Fruit fly (Drosophila melanogaster) whole organism, embryonic: ENCODE measurements around the gene Ant2.

Experiments
- Awh ChIP-seq: fragments of 200-800 bp; sonication (Bioruptor generic); IDR thresholded peaks from 2 replicates; pipeline ENCODE4, ENCODE4 v1.3.6; 2022; ENCODE audit warnings: missing biosample characterization, missing genetic modification characterization
- CG10147 ChIP-seq: fragments of 200-800 bp; sonication (Bioruptor generic); optimal IDR thresholded peaks from 2 replicates; lab custom pipeline; 2019; ENCODE audit warnings: missing biosample characterization, mild to moderate bottlenecking, missing genetic modification characterization, moderate library complexity
- CG10431 ChIP-seq: fragments of 200-800 bp; sonication (Bioruptor generic); optimal IDR thresholded peaks from 3 replicates; lab custom pipeline; 2018; ENCODE audit warnings: missing biosample characterization, mild to moderate bottlenecking, missing genetic modification characterization
- CG10565 ChIP-seq: fragments of 200-800 bp; sonication (Bioruptor generic); optimal IDR thresholded peaks from 3 replicates; lab custom pipeline; 2016; ENCODE audit warnings: missing biosample characterization, mild to moderate bottlenecking, missing genetic modification characterization
- CG11696 ChIP-seq: fragments of 200-800 bp; sonication (Bioruptor generic); IDR thresholded peaks from 2 replicates; pipeline ENCODE4 v1.3.6; 2022; ENCODE audit warnings: missing biosample characterization, missing genetic modification characterization
- CG12219 ChIP-seq: fragments of 200-800 bp; sonication (Bioruptor generic); optimal IDR thresholded peaks from 3 replicates; lab custom pipeline; 2018; ENCODE audit warnings: missing biosample characterization, mild to moderate bottlenecking, missing genetic modification characterization
- CG12942 ChIP-seq: fragments of 200-800 bp; sonication (Bioruptor generic); optimal IDR thresholded peaks from 3 replicates; lab custom pipeline; 2016; ENCODE audit warnings: missing biosample characterization, missing genetic modification characterization
- CG14441 ChIP-seq: fragments of 200-800 bp; sonication (Bioruptor generic); IDR thresholded peaks from 2 replicates; pipeline ENCODE4 v1.3.6; 2022; ENCODE audit warnings: missing biosample characterization, missing genetic modification characterization
- CG15073 ChIP-seq: fragments of 200-800 bp; sonication (Bioruptor generic); optimal IDR thresholded peaks from 2 replicates; lab custom pipeline; 2016; ENCODE audit warnings: missing biosample characterization, missing genetic modification characterization
- CG17802 ChIP-seq: fragments of 200-800 bp; sonication (Bioruptor generic); optimal IDR thresholded peaks from 2 replicates; lab custom pipeline; 2018; ENCODE audit warnings: missing biosample characterization, mild to moderate bottlenecking, missing genetic modification characterization, moderate library complexity
- CG31224 ChIP-seq: fragments of 200-800 bp; sonication (Bioruptor generic); IDR thresholded peaks from 2 replicates; pipeline ENCODE4 v1.3.6; 2022; ENCODE audit warnings: missing biosample characterization, missing genetic modification characterization
- CG31365 ChIP-seq: fragments of 200-800 bp; sonication (Bioruptor generic); optimal IDR thresholded peaks from 2 replicates; lab custom pipeline; 2018; ENCODE audit warnings: missing biosample characterization, mild to moderate bottlenecking, missing genetic modification characterization
- CG3281 ChIP-seq: fragments of 200-800 bp; sonication (Bioruptor generic); optimal IDR thresholded peaks from 3 replicates; lab custom pipeline; 2017; ENCODE audit warnings: missing biosample characterization, mild to moderate bottlenecking, missing genetic modification characterization
- CG4404 ChIP-seq: fragments of 200-800 bp; sonication (Bioruptor generic); IDR thresholded peaks from 2 replicates; pipeline ENCODE4 v1.3.6; 2022; ENCODE audit warnings: missing biosample characterization, missing genetic modification characterization
- CG5180 ChIP-seq: fragments of 200-800 bp; sonication (Bioruptor generic); optimal IDR thresholded peaks from 3 replicates; lab custom pipeline; 2017; ENCODE audit warnings: missing biosample characterization, missing genetic modification characterization, mild to moderate bottlenecking, moderate library complexity, missing genetic modification reagents
- CG6854 ChIP-seq: fragments of 200-800 bp; sonication (Bioruptor generic); optimal IDR thresholded peaks from 3 replicates; lab custom pipeline; 2017; ENCODE audit warnings: missing biosample characterization, mild to moderate bottlenecking, missing genetic modification characterization
- CG8359 ChIP-seq: fragments of 200-800 bp; sonication (Bioruptor generic); optimal IDR thresholded peaks from 2 replicates; lab custom pipeline; 2017; ENCODE audit warnings: missing biosample characterization, mild to moderate bottlenecking, missing genetic modification characterization, borderline replicate concordance
- CG9215 ChIP-seq: fragments of 200-800 bp; sonication (Bioruptor generic); IDR thresholded peaks from 2 replicates; pipeline ENCODE4 v1.3.6; 2022; ENCODE audit warnings: missing biosample characterization, missing genetic modification characterization
- CG9876 ChIP-seq: fragments of 200-800 bp; sonication (Bioruptor generic); optimal IDR thresholded peaks from 2 replicates; lab custom pipeline; 2016; ENCODE audit warnings: missing biosample characterization, missing genetic modification characterization
- Hand ChIP-seq: fragments of 200-800 bp; sonication (Bioruptor generic); optimal IDR thresholded peaks from 2 replicates; lab custom pipeline; 2017; ENCODE audit warnings: mild to moderate bottlenecking, missing biosample characterization, missing genetic modification reagents, missing genetic modification characterization
- Hmr ChIP-seq: fragments of 200-800 bp; sonication (Bioruptor generic); optimal IDR thresholded peaks from 3 replicates; lab custom pipeline; 2017; ENCODE audit warnings: mild to moderate bottlenecking, missing biosample characterization, missing genetic modification reagents, missing genetic modification characterization
- Hr3 ChIP-seq: fragments of 200-800 bp; sonication (Bioruptor generic); optimal IDR thresholded peaks from 3 replicates; lab custom pipeline; 2016; ENCODE audit warnings: missing biosample characterization, missing genetic modification characterization
- Lpt ChIP-seq: fragments of >200 bp; optimal IDR thresholded peaks from 2 replicates; lab custom pipeline; 2018; ENCODE audit warnings: missing biosample characterization, missing genetic modification characterization
- Myb ChIP-seq: fragments of 200-800 bp; sonication (Bioruptor generic); optimal IDR thresholded peaks from 2 replicates; lab custom pipeline; 2016; ENCODE audit warnings: missing biosample characterization, missing genetic modification characterization
- NFAT ChIP-seq: fragments of 200-800 bp; sonication (Bioruptor generic); IDR thresholded peaks from 2 replicates; pipeline ENCODE4 v1.3.6; 2022; ENCODE audit warnings: missing biosample characterization, missing genetic modification characterization
- Neu2 ChIP-seq: fragments of 200-800 bp; sonication (Bioruptor generic); optimal IDR thresholded peaks from 3 replicates; lab custom pipeline; 2016; ENCODE audit warnings: missing biosample characterization, missing genetic modification characterization, borderline replicate concordance
- Rfx ChIP-seq: fragments of 200-800 bp; sonication (Bioruptor generic); IDR thresholded peaks from 2 replicates; pipeline ENCODE4 v1.3.6; 2022; ENCODE audit warnings: missing biosample characterization, missing genetic modification characterization
- Usf ChIP-seq: fragments of 200-800 bp; sonication (Bioruptor generic); optimal IDR thresholded peaks from 2 replicates; lab custom pipeline; 2017; ENCODE audit warnings: missing genotype, missing biosample characterization, missing genetic modification characterization
- abd-A ChIP-seq: fragments of 200-800 bp; sonication (Bioruptor generic); optimal IDR thresholded peaks from 3 replicates; lab custom pipeline; 2019; ENCODE audit warnings: missing biosample characterization, mild to moderate bottlenecking, missing genetic modification characterization, moderate library complexity
- amos ChIP-seq: fragments of 200-800 bp; sonication (Bioruptor generic); IDR thresholded peaks from 2 replicates; pipeline ENCODE4 v1.3.6; 2022; ENCODE audit warnings: missing biosample characterization, missing genetic modification characterization; ENCODE audit not compliant: partially characterized antibody
- ap ChIP-seq: fragments of 200-800 bp; sonication (Bioruptor generic); IDR thresholded peaks from 2 replicates; pipeline ENCODE4 v1.3.6; 2022; ENCODE audit warnings: missing biosample characterization, missing genetic modification characterization
- ash1 ChIP-seq: fragments of 200-800 bp; sonication (Bioruptor generic); optimal IDR thresholded peaks from 2 replicates; lab custom pipeline; 2018; ENCODE audit warnings: missing biosample characterization, mild to moderate bottlenecking, missing genetic modification characterization
- br ChIP-seq: fragments of >200 bp; optimal IDR thresholded peaks from 2 replicates; lab custom pipeline; 2017
- chn ChIP-seq: fragments of 200-800 bp; sonication (Bioruptor generic); optimal IDR thresholded peaks from 2 replicates; lab custom pipeline; 2016; ENCODE audit warnings: missing biosample characterization, missing genetic modification characterization
- danr ChIP-seq: fragments of 200-800 bp; sonication (Bioruptor generic); IDR thresholded peaks from 2 replicates; pipeline ENCODE4 v1.3.6; 2022; ENCODE audit warnings: missing biosample characterization, missing genetic modification characterization
- en ChIP-seq: fragments of 200-800 bp; sonication (Bioruptor generic); optimal IDR thresholded peaks from 2 replicates; lab custom pipeline; 2016; ENCODE audit warnings: missing biosample characterization, missing genetic modification characterization
- fd96Cb ChIP-seq: fragments of 200-800 bp; sonication (Bioruptor generic); optimal IDR thresholded peaks from 2 replicates; lab custom pipeline; 2018; ENCODE audit warnings: missing biosample characterization, mild to moderate bottlenecking, missing genetic modification characterization, moderate library complexity
- fu2 ChIP-seq: fragments of 200-800 bp; sonication (Bioruptor generic); optimal IDR thresholded peaks from 2 replicates; lab custom pipeline; 2016; ENCODE audit warnings: missing biosample characterization, missing genetic modification characterization
- nerfin-1 ChIP-seq: fragments of 200-800 bp; sonication (Bioruptor generic); optimal IDR thresholded peaks from 3 replicates; lab custom pipeline; 2019; ENCODE audit warnings: missing biosample characterization, mild to moderate bottlenecking, missing genetic modification characterization, moderate library complexity
- nmo ChIP-seq: fragments of 200-800 bp; sonication (Bioruptor generic); optimal IDR thresholded peaks from 2 replicates; lab custom pipeline; 2018; ENCODE audit warnings: missing biosample characterization, mild to moderate bottlenecking, missing genetic modification characterization, moderate library complexity
- oc ChIP-seq: fragments of 200-800 bp; sonication (Bioruptor generic); optimal IDR thresholded peaks from 2 replicates; lab custom pipeline; 2018; ENCODE audit warnings: missing biosample characterization, mild to moderate bottlenecking, missing genetic modification characterization, moderate library complexity
- pho ChIP-seq: fragments of 200-800 bp; sonication (Bioruptor generic); optimal IDR thresholded peaks from 2 replicates; lab custom pipeline; 2016; ENCODE audit warnings: missing biosample characterization, missing genetic modification characterization
- phol ChIP-seq: fragments of 200-800 bp; sonication (Bioruptor generic); optimal IDR thresholded peaks from 3 replicates; lab custom pipeline; 2018; ENCODE audit warnings: missing biosample characterization, mild to moderate bottlenecking, missing genetic modification characterization, moderate library complexity
- rib ChIP-seq: fragments of 200-800 bp; sonication (Bioruptor generic); IDR thresholded peaks from 2 replicates; pipeline ENCODE4 v1.3.6; 2022; ENCODE audit warnings: missing biosample characterization, missing genetic modification characterization
- scrt ChIP-seq: fragments of 200-800 bp; sonication (Bioruptor generic); optimal IDR thresholded peaks from 2 replicates; lab custom pipeline; 2018; ENCODE audit warnings: missing biosample characterization, mild to moderate bottlenecking, missing genetic modification characterization, moderate library complexity
- tgo ChIP-seq: fragments of 200-800 bp; sonication (Bioruptor generic); IDR thresholded peaks from 3 replicates; pipeline ENCODE4 v1.3.6; 2022; ENCODE audit warnings: missing biosample characterization, missing genetic modification characterization
- twi ChIP-seq: fragments of 200-800 bp; optimal IDR thresholded peaks from 2 replicates; lab custom pipeline; 2019; ENCODE audit warnings: missing biosample characterization, mild to moderate bottlenecking, missing genetic modification characterization, moderate library complexity
- tx ChIP-seq: fragments of 200-800 bp; sonication (Bioruptor generic); optimal IDR thresholded peaks from 2 replicates; lab custom pipeline; 2016; ENCODE audit warnings: missing biosample characterization, missing genetic modification characterization
- wek ChIP-seq: fragments of 200-800 bp; sonication (Bioruptor generic); optimal IDR thresholded peaks from 3 replicates; lab custom pipeline; 2018; ENCODE audit warnings: missing biosample characterization, mild to moderate bottlenecking, missing genetic modification characterization, moderate library complexity
- zf30C ChIP-seq: fragments of 200-800 bp; sonication (Bioruptor generic); optimal IDR thresholded peaks from 3 replicates; lab custom pipeline; 2018; ENCODE audit warnings: missing biosample characterization, mild to moderate bottlenecking, missing genetic modification characterization

Ant2 gene

DNA sequence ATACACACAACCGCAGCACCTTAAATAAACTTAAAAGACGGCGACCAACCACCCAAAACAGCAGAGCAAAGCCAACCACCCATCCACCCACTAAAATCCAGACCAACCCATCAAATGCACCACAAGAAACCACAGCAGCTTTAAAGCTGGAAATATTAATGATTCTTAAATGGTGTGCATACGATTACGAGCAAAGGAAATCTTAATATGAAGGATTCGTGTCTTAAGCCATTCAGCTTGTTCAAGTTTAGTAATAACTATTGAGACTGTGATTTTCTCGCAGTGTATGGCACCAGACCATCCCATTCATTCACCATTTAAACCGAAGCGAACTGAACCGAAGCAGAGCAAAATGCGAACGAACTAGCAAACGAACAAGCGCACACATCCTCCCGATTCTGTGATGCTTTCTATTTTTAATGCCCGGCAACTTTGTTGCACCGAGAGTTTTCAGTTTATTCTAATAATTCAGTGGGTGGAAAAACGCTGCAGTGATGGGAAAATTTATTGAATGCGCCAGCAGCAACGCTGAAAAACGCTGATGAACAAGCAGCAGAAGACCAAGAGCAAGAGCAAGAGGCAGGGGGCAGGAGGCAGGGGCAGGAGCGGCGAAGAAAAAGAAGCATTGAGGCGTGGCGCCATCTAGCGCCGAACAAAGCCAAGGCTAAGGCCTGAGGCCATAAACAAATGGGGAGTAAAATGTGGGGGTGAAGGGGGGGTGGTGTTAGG, 49.1 kb downstream of the Ant2 start (continued):
- TF ChIP-seq Hand (GFP tag; lab: Kevin White, UChicago): peak; percentile 71
- TF ChIP-seq fd96Cb (tag; lab: Kevin White, UChicago): peak; percentile 90
- peak; percentile 60 for TF ChIP-seq NFAT (GFP tag; lab: Robert Waterston, UW)
- peak; percentile 90 for TF ChIP-seq oc (tag; lab: Kevin White, UChicago)
- TF ChIP-seq CG12942 (GFP tag; lab: Kevin White, UChicago): peak; percentile 43
- TF ChIP-seq CG17802 (tag; lab: Kevin White, UChicago): peak; percentile 77
- peak; percentile 85 for TF ChIP-seq ap (GFP tag; lab: Robert Waterston, UW)
- TF ChIP-seq pho (GFP tag; lab: Kevin White, UChicago): peak; percentile 80
- peak; percentile 82 for TF ChIP-seq nerfin-1 (tag; lab: Kevin White, UChicago)
- TF ChIP-seq phol (tag; lab: Kevin White, UChicago): peak; percentile 88
- TF ChIP-seq CG3281 (GFP tag; lab: Kevin White, UChicago): peak; percentile 83
- TF ChIP-seq zf30C (GFP tag; lab: Kevin White, UChicago): peak; percentile 69
- TF ChIP-seq Hr3 (GFP tag; lab: Kevin White, UChicago): peak; percentile 79
- peak; percentile 70 for TF ChIP-seq chn (GFP tag; lab: Kevin White, UChicago)
- TF ChIP-seq Hmr (GFP tag; lab: Kevin White, UChicago): peak; percentile 88
- TF ChIP-seq CG11696: no peak
- TF ChIP-seq CG4404 (GFP tag; lab: Robert Waterston, UW): peak; percentile 49
- TF ChIP-seq tx (GFP tag; lab: Kevin White, UChicago): peak; percentile 81
- peak; percentile 83 for TF ChIP-seq fu2 (GFP tag; lab: Kevin White, UChicago)
- TF ChIP-seq CG10565 (GFP tag; lab: Kevin White, UChicago): no peak
- peak; percentile 70 for TF ChIP-seq CG9215 (GFP tag; lab: Robert Waterston, UW)
- peak; percentile 42 for TF ChIP-seq CG8359
- peak; percentile 47 for TF ChIP-seq en (GFP tag; lab: Kevin White, UChicago)
- peak; percentile 78 for TF ChIP-seq CG10147
- peak; percentile 86 for TF ChIP-seq CG14441 (GFP tag; lab: Robert Waterston, UW)
- TF ChIP-seq Rfx (GFP tag; lab: Robert Waterston, UW): peak; percentile 83
- peak; percentile 84 for TF ChIP-seq CG12219
- no peak for TF ChIP-seq CG31224 (GFP tag; lab: Robert Waterston, UW)
- no peak for TF ChIP-seq br (lab: Kevin White, UChicago)
- TF ChIP-seq amos: no peak
- TF ChIP-seq ash1: peak; percentile 46
- peak; percentile 71 for TF ChIP-seq CG31365 (tag; lab: Kevin White, UChicago)
- no peak for TF ChIP-seq Lpt (GFP tag; lab: Kevin White, UChicago)
- TF ChIP-seq danr: peak; percentile 71
- peak; percentile 83 for TF ChIP-seq abd-A (tag; lab: Kevin White, UChicago)
- TF ChIP-seq CG10431 (GFP tag; lab: Kevin White, UChicago): peak; percentile 45
- peak; percentile 66 for TF ChIP-seq CG5180 (GFP tag; lab: Kevin White, UChicago)
- no peak for TF ChIP-seq CG15073 (GFP tag; lab: Kevin White, UChicago)
- no peak; the same call in 1 of the 2 replicates for TF ChIP-seq rib
- peak; percentile 78 for TF ChIP-seq CG6854
- TF ChIP-seq CG9876 (GFP tag; lab: Kevin White, UChicago): peak; percentile 30
- TF ChIP-seq scrt (GFP tag; lab: Kevin White, UChicago): peak; percentile 83
- TF ChIP-seq Usf (GFP tag; lab: Kevin White, UChicago): peak; percentile 24
- TF ChIP-seq nmo: peak; percentile 91
- peak; percentile 84 for TF ChIP-seq tgo
- peak; percentile 89 for TF ChIP-seq Awh (GFP tag; lab: Robert Waterston, UW)
- TF ChIP-seq wek: peak; percentile 73
- peak; percentile 70 for TF ChIP-seq Myb (GFP tag; lab: Kevin White, UChicago)
- TF ChIP-seq Neu2: no peak
- peak; percentile 62 for TF ChIP-seq twi (tag; lab: Kevin White, UChicago)
